Fruit fly (Drosophila melanogaster) whole organism, embryonic: ENCODE results near the gene Gcn5.

Experiments used
- Aef1 ChIP-seq: fragments of 200-800 bp; sonication (Bioruptor generic); IDR thresholded peaks from 3 replicates; pipeline ENCODE4 v1.3.6; 2022; ENCODE audit warnings: missing biosample characterization, missing genetic modification characterization
- Atf6 ChIP-seq: fragments of 200-800 bp; sonication (Bioruptor generic); IDR thresholded peaks from 2 replicates; pipeline ENCODE4 v1.3.6; 2022; ENCODE audit warnings: missing biosample characterization, missing genetic modification characterization
- BEAF-32 ChIP-seq: fragments of 200-800 bp; sonication (Bioruptor generic); optimal IDR thresholded peaks from 3 replicates; lab custom pipeline; 2017; ENCODE audit warnings: missing biosample characterization, missing genetic modification characterization, mild to moderate bottlenecking, moderate library complexity, missing genetic modification reagents
- Bdp1 ChIP-seq: fragments of 200-800 bp; sonication (Bioruptor generic); optimal IDR thresholded peaks from 3 replicates; lab custom pipeline; 2016; ENCODE audit warnings: missing biosample characterization, missing genetic modification characterization
- CG10979 ChIP-seq: fragments of 200-800 bp; sonication (Bioruptor generic); optimal IDR thresholded peaks from 2 replicates; lab custom pipeline; 2018; ENCODE audit warnings: missing biosample characterization, mild to moderate bottlenecking, missing genetic modification characterization, moderate library complexity
- CG11723 ChIP-seq: fragments of 200-800 bp; sonication (Bioruptor generic); optimal IDR thresholded peaks from 2 replicates; lab custom pipeline; 2017; ENCODE audit warnings: missing biosample characterization, mild to moderate bottlenecking, missing genetic modification characterization
- CG12104 ChIP-seq: fragments of 200-800 bp; sonication (Bioruptor generic); optimal IDR thresholded peaks from 3 replicates; lab custom pipeline; 2016; ENCODE audit warnings: missing biosample characterization, missing genetic modification characterization
- CG12391 ChIP-seq: fragments of 200-800 bp; sonication (Bioruptor generic); optimal IDR thresholded peaks from 3 replicates; lab custom pipeline; 2018; ENCODE audit warnings: missing biosample characterization, mild to moderate bottlenecking, missing genetic modification characterization, moderate library complexity
- CG13296 ChIP-seq: fragments of 200-800 bp; sonication (Bioruptor generic); optimal IDR thresholded peaks from 3 replicates; lab custom pipeline; 2018; ENCODE audit warnings: missing biosample characterization, mild to moderate bottlenecking, missing genetic modification characterization
- CG16779 ChIP-seq: fragments of 200-800 bp; sonication (Bioruptor generic); IDR thresholded peaks from 2 replicates; pipeline ENCODE4 v1.3.6; 2022; ENCODE audit warnings: missing biosample characterization, missing genetic modification characterization
- CG17912 ChIP-seq: fragments of 200-800 bp; sonication (Bioruptor generic); optimal IDR thresholded peaks from 2 replicates; lab custom pipeline; 2018; ENCODE audit warnings: missing biosample characterization, mild to moderate bottlenecking, missing genetic modification characterization
- CG2129 ChIP-seq: fragments of 200-800 bp; sonication (Bioruptor generic); IDR thresholded peaks from 2 replicates; pipeline ENCODE4 v1.3.6; 2022; ENCODE audit warnings: missing biosample characterization, missing genetic modification characterization; ENCODE audit not compliant: partially characterized antibody
- CG2712 ChIP-seq: fragments of 200-800 bp; optimal IDR thresholded peaks from 3 replicates; lab custom pipeline; 2019; ENCODE audit warnings: missing biosample characterization, mild to moderate bottlenecking, missing genetic modification characterization, moderate library complexity
- CG30020 ChIP-seq: fragments of 200-800 bp; optimal IDR thresholded peaks from 2 replicates; lab custom pipeline; 2019; ENCODE audit warnings: missing biosample characterization, mild to moderate bottlenecking, missing genetic modification characterization, moderate library complexity
- CG33213 ChIP-seq: fragments of 200-800 bp; sonication (Bioruptor generic); optimal IDR thresholded peaks from 3 replicates; lab custom pipeline; 2016; ENCODE audit warnings: missing biosample characterization, missing genetic modification characterization
- CG34224 ChIP-seq: fragments of 200-800 bp; sonication (Bioruptor generic); IDR thresholded peaks from 3 replicates; pipeline ENCODE4 v1.3.6; 2022; ENCODE audit warnings: missing biosample characterization, missing genetic modification characterization; ENCODE audit not compliant: partially characterized antibody
- CG4730 ChIP-seq: fragments of 200-800 bp; sonication (Bioruptor generic); IDR thresholded peaks from 2 replicates; pipeline ENCODE4 v1.3.6; 2022; ENCODE audit warnings: missing biosample characterization, missing genetic modification characterization
- CG7556 ChIP-seq: fragments of 200-800 bp; sonication (Bioruptor generic); optimal IDR thresholded peaks from 2 replicates; lab custom pipeline; 2017; ENCODE audit warnings: missing biosample characterization, mild to moderate bottlenecking, missing genetic modification characterization
- CG8765 ChIP-seq: fragments of 200-800 bp; sonication (Bioruptor generic); IDR thresholded peaks from 2 replicates; pipeline ENCODE4 v1.3.6; 2022; ENCODE audit warnings: missing biosample characterization, missing genetic modification characterization
- CG9727 ChIP-seq: fragments of 200-800 bp; sonication (Bioruptor generic); optimal IDR thresholded peaks from 3 replicates; lab custom pipeline; 2017; ENCODE audit warnings: missing biosample characterization, mild to moderate bottlenecking, missing genetic modification characterization
- CG9932 ChIP-seq: fragments of 200-800 bp; sonication (Bioruptor generic); IDR thresholded peaks from 2 replicates; pipeline ENCODE4 v1.3.6; 2022; ENCODE audit warnings: missing biosample characterization, missing genetic modification characterization
- D ChIP-seq, 2 experiments: fragments of 200-800 bp in 1 of 2; fragments of >200 bp in 1 of 2; sonication (Bioruptor generic) in 1 of 2; optimal IDR thresholded peaks; 2 replicates in 1 of 2; 3 replicates in 1 of 2; lab custom pipeline; 2017; ENCODE audit warnings: mild to moderate bottlenecking in 1 of 2, missing biosample characterization in 1 of 2, missing genetic modification characterization in 1 of 2, missing genetic modification reagents in 1 of 2
- Dip2 ChIP-seq: fragments of 200-800 bp; sonication (Bioruptor generic); IDR thresholded peaks from 2 replicates; pipeline ENCODE4 v1.3.6; 2022; ENCODE audit warnings: missing biosample characterization, missing genetic modification characterization
- ERR ChIP-seq: fragments of 200-800 bp; sonication (Bioruptor generic); optimal IDR thresholded peaks from 2 replicates; lab custom pipeline; 2016; ENCODE audit warnings: missing biosample characterization, missing genetic modification characterization
- Ets97D ChIP-seq: fragments of 200-800 bp; sonication (Bioruptor generic); optimal IDR thresholded peaks from 3 replicates; lab custom pipeline; 2016; ENCODE audit warnings: missing biosample characterization, missing genetic modification characterization
- Fer1 ChIP-seq: fragments of 200-800 bp; sonication (Bioruptor generic); optimal IDR thresholded peaks from 2 replicates; lab custom pipeline; 2017; ENCODE audit warnings: missing biosample characterization, mild to moderate bottlenecking, missing genetic modification characterization
- Fer2 ChIP-seq: fragments of 200-800 bp; sonication (Bioruptor generic); optimal IDR thresholded peaks from 2 replicates; lab custom pipeline; 2018; ENCODE audit warnings: missing biosample characterization, mild to moderate bottlenecking, missing genetic modification characterization, moderate library complexity
- Hmr ChIP-seq: fragments of 200-800 bp; sonication (Bioruptor generic); optimal IDR thresholded peaks from 3 replicates; lab custom pipeline; 2017; ENCODE audit warnings: mild to moderate bottlenecking, missing biosample characterization, missing genetic modification reagents, missing genetic modification characterization
- Hmx ChIP-seq: fragments of 200-800 bp; sonication (Bioruptor generic); optimal IDR thresholded peaks from 2 replicates; lab custom pipeline; 2016; ENCODE audit warnings: missing biosample characterization, missing genetic modification characterization
- Hr39 ChIP-seq: fragments of >200 bp; optimal IDR thresholded peaks from 2 replicates; lab custom pipeline; 2017
- Hr78 ChIP-seq, 2 experiments: fragments of 200-800 bp in 1 of 2; fragments of >200 bp in 1 of 2; sonication (Bioruptor generic) in 1 of 2; optimal IDR thresholded peaks; 2 replicates each; lab custom pipeline; 2017 to 2019; ENCODE audit warnings: missing biosample characterization in 2 of 2, missing genetic modification characterization in 2 of 2, mild to moderate bottlenecking in 1 of 2, moderate library complexity in 1 of 2
- Kr ChIP-seq: fragments of 200-800 bp; sonication (Bioruptor generic); optimal IDR thresholded peaks from 2 replicates; lab custom pipeline; 2017; ENCODE audit warnings: missing biosample characterization, mild to moderate bottlenecking, missing genetic modification characterization
- MESR4 ChIP-seq: fragments of 200-800 bp; sonication (Bioruptor generic); optimal IDR thresholded peaks from 2 replicates; lab custom pipeline; 2018; ENCODE audit warnings: missing biosample characterization, mild to moderate bottlenecking, missing genetic modification characterization, moderate library complexity
- NFAT ChIP-seq: fragments of 200-800 bp; sonication (Bioruptor generic); IDR thresholded peaks from 2 replicates; pipeline ENCODE4 v1.3.6; 2022; ENCODE audit warnings: missing biosample characterization, missing genetic modification characterization
- Pdp1 ChIP-seq, 2 experiments: fragments of 200-800 bp; sonication (Bioruptor generic); optimal IDR thresholded peaks; 3 replicates each; lab custom pipeline; 2016; ENCODE audit warnings: missing biosample characterization in 2 of 2, missing genetic modification characterization in 2 of 2, mild to moderate bottlenecking in 1 of 2, moderate library complexity in 1 of 2
- Spps ChIP-seq: fragments of 200-800 bp; sonication (Bioruptor generic); optimal IDR thresholded peaks from 2 replicates; lab custom pipeline; 2018; ENCODE audit warnings: missing biosample characterization, mild to moderate bottlenecking, missing genetic modification characterization
- Sry-β ChIP-seq: fragments of 200-800 bp; sonication (Bioruptor generic); optimal IDR thresholded peaks from 2 replicates; lab custom pipeline; 2018; ENCODE audit warnings: missing biosample characterization, mild to moderate bottlenecking, missing genetic modification characterization, moderate library complexity
- YL-1 ChIP-seq: fragments of 200-800 bp; sonication (Bioruptor generic); optimal IDR thresholded peaks from 3 replicates; lab custom pipeline; 2017; ENCODE audit warnings: missing biosample characterization, mild to moderate bottlenecking, missing genetic modification characterization
- bab2 ChIP-seq: fragments of 200-800 bp; sonication (Bioruptor generic); optimal IDR thresholded peaks from 2 replicates; lab custom pipeline; 2016; ENCODE audit warnings: missing biosample characterization, missing genetic modification characterization
- chn ChIP-seq: fragments of 200-800 bp; sonication (Bioruptor generic); optimal IDR thresholded peaks from 2 replicates; lab custom pipeline; 2016; ENCODE audit warnings: missing biosample characterization, missing genetic modification characterization
- dimm ChIP-seq: fragments of 200-800 bp; sonication (Bioruptor generic); IDR thresholded peaks from 2 replicates; pipeline ENCODE4 v1.3.6; 2022; ENCODE audit warnings: missing biosample characterization, missing genetic modification characterization
- fd64A ChIP-seq: fragments of 200-800 bp; sonication (Bioruptor generic); optimal IDR thresholded peaks from 3 replicates; lab custom pipeline; 2018; ENCODE audit warnings: missing biosample characterization, mild to moderate bottlenecking, missing genetic modification characterization
- grn ChIP-seq: fragments of 200-800 bp; sonication (Bioruptor generic); optimal IDR thresholded peaks from 3 replicates; lab custom pipeline; 2017; ENCODE audit warnings: missing biosample characterization, missing genetic modification characterization
- ind ChIP-seq: fragments of 200-800 bp; sonication (Bioruptor generic); optimal IDR thresholded peaks from 3 replicates; lab custom pipeline; 2016; ENCODE audit warnings: missing biosample characterization, missing genetic modification characterization
- kah ChIP-seq: fragments of 200-800 bp; sonication (Bioruptor generic); optimal IDR thresholded peaks from 2 replicates; lab custom pipeline; 2018; ENCODE audit warnings: missing biosample characterization, mild to moderate bottlenecking, missing genetic modification characterization
- klu ChIP-seq: fragments of 200-800 bp; sonication (Bioruptor generic); IDR thresholded peaks from 2 replicates; pipeline ENCODE4 v1.3.6; 2022; ENCODE audit warnings: missing biosample characterization, missing genetic modification characterization
- pan ChIP-seq, 4 experiments: fragments of >200 bp in 3 of 4; fragments of 200-800 bp in 1 of 4; sonication (Bioruptor generic) in 1 of 4; optimal IDR thresholded peaks in 3 of 4; IDR thresholded peaks in 1 of 4; 2 replicates each; pipeline versions ENCODE4 v1.3.6 to Lab custom; 2017 to 2022; ENCODE audit warnings: missing biosample characterization in 2 of 4, missing genetic modification characterization in 2 of 4, mixed read lengths in 1 of 4
- psq ChIP-seq: fragments of 200-800 bp; sonication (Bioruptor generic); optimal IDR thresholded peaks from 2 replicates; lab custom pipeline; 2017; ENCODE audit warnings: missing biosample characterization, missing genetic modification characterization
- tup ChIP-seq: fragments of 200-800 bp; sonication (Bioruptor generic); optimal IDR thresholded peaks from 2 replicates; lab custom pipeline; 2016; ENCODE audit warnings: missing biosample characterization, mild to moderate bottlenecking, missing genetic modification characterization, moderate library complexity

Gcn5 gene

DNA sequence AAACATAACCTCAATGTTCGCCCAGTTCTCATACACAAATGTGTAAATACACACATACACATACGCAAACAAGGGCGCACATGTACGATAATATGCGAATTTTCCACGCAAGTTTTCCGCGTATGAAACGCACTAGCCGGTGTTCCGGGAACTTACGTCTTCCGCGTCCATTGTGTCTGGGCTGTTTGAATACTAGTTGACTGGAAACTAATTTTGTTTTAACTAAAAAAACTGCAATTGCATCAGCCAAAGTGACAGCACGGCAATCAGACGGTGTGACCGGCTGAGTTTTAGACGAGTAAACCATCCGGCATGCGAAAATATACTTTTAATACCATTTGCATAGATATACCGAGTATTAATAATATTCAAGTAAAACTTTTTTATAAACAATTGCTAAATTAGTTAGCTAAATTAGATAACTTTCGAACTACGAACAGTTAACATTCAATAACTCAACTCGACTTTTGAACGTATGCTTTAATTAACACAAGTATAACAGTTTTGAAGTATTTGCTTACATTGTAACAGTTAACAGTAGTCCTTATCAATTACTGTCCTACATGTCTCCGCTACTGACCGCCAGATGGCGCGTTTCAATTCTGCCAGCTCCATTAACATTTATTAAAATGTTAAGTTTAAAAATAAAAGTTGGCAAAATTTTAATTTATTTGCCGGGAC lies 2.8 kb upstream of the Gcn5 start, which contains the start of gene eIF2beta (continued):
- TF ChIP-seq pan (optimal IDR thresholded peaks at IDR 0.05; lab: Kevin White, UChicago) (no peak), pan (GFP tag; optimal IDR thresholded peaks at IDR 0.05 in 1 of 2, IDR thresholded peaks at IDR 0.05 in 1 of 2) (peak in 1 of 2 experiments; percentile 48), Hr39 (lab: Kevin White, UChicago) (no peak), CG17912 (GFP tag; lab: Kevin White, UChicago) (peak; percentile 49), CG12104 (no peak), fd64A (GFP tag; lab: Kevin White, UChicago) (no peak), kah (GFP tag; lab: Kevin White, UChicago) (peak; percentile 43), CG9727 (peak; percentile 55), CG33213 (GFP tag; lab: Kevin White, UChicago) (no peak), MESR4 (GFP tag; lab: Kevin White, UChicago) (peak; percentile 98), CG10979 (tag; lab: Kevin White, UChicago) (peak; percentile 47), CG16779 (GFP tag; lab: Robert Waterston, UW) (no peak), CG30020 (peak; percentile 35), Fer2 (tag; lab: Kevin White, UChicago) (no peak), Dip2 (no peak), klu (GFP tag; lab: Robert Waterston, UW) (no peak), CG11723 (GFP tag; lab: Kevin White, UChicago) (peak; percentile 22), Atf6 (GFP tag; lab: Robert Waterston, UW) (no peak), Aef1 (GFP tag; lab: Robert Waterston, UW) (no peak), Sry-β (GFP tag; lab: Kevin White, UChicago) (peak; percentile 19), NFAT (GFP tag; lab: Robert Waterston, UW) (no peak), CG7556 (no peak), D (optimal IDR thresholded peaks at IDR 0.05; lab: Kevin White, UChicago) (no peak), D (GFP tag; optimal IDR thresholded peaks at IDR 0.05; lab: Kevin White, UChicago) (peak; percentile 13), grn (GFP tag; lab: Kevin White, UChicago) (no peak), Spps (tag; lab: Kevin White, UChicago) (peak; percentile 30), psq (no peak), CG34224 (no peak), Bdp1 (GFP tag; lab: Kevin White, UChicago) (no peak), Fer1 (GFP tag; lab: Kevin White, UChicago) (peak; percentile 64), Kr (GFP tag; lab: Kevin White, UChicago) (no peak), Ets97D (no peak), CG8765 (GFP tag; lab: Robert Waterston, UW) (no peak), CG9932 (GFP tag; lab: Robert Waterston, UW) (no peak), bab2 (GFP tag; lab: Kevin White, UChicago) (no peak), CG2712 (peak; percentile 48), CG13296 (GFP tag; lab: Kevin White, UChicago) (peak; percentile 64), Hmr (GFP tag; lab: Kevin White, UChicago) (peak; percentile 32), chn (GFP tag; lab: Kevin White, UChicago) (peak; percentile 29), Hmx (GFP tag; lab: Kevin White, UChicago) (no peak), dimm (GFP tag; lab: Robert Waterston, UW) (no peak), BEAF-32 (GFP tag; lab: Kevin White, UChicago) (peak; percentile 40), tup (GFP tag; lab: Kevin White, UChicago) (no peak), YL-1 (GFP tag; lab: Kevin White, UChicago) (peak; percentile 97), CG2129 (no peak), ERR (no peak), CG12391 (tag; lab: Kevin White, UChicago) (peak; percentile 44), Hr78 (GFP tag; optimal IDR thresholded peaks at IDR 0.05; lab: Kevin White, UChicago) (no peak), CG4730 (GFP tag; lab: Robert Waterston, UW) (no peak), Pdp1 (GFP tag; optimal IDR thresholded peaks at IDR 0.05; lab: Kevin White, UChicago) (peak in 1 of 2 experiments; percentile 53), ind (GFP tag; lab: Kevin White, UChicago) (no peak)
